Fruit fly (Drosophila melanogaster) whole organism, prepupa: ENCODE results near the gene CG18586.

ENCODE experiments used
- CG11762 ChIP-seq: fragments of 200-800 bp; sonication (Bioruptor generic); optimal IDR thresholded peaks from 3 replicates; lab custom pipeline; 2016; ENCODE audit warnings: missing biosample characterization, missing genetic modification characterization; ENCODE audit not compliant: insufficient read depth
- Eip75B ChIP-seq: fragments of 200-800 bp; sonication (Bioruptor generic); optimal IDR thresholded peaks from 3 replicates; lab custom pipeline; 2016; ENCODE audit warnings: missing biosample characterization, missing genetic modification characterization
- fkh ChIP-seq: fragments of 200-800 bp; sonication (Bioruptor generic); optimal IDR thresholded peaks from 3 replicates; lab custom pipeline; 2017; ENCODE audit warnings: missing biosample characterization, mild to moderate bottlenecking, missing genetic modification characterization, moderate library complexity

DNA sequence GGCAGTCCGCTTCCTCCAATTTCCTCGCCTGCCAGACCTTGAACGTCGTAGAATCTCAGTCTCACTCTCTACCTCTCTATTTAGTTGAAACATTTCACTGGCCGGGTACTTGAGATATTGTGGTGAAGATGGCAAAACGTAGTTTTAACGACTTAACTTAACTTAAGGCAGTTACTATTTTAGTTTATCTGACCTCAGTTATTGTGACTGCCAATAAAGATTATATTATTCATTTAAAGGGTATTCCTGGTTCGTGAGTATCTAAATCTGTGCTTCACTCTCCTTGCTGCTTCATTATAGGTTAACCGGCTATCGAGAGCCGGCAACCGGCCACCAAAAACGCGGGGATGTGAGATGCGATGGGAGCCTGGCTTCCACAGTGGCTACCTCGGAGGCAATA lies 18.0 kb upstream of the CG18586 start:
- no peak for TF ChIP-seq fkh
- no peak for TF ChIP-seq Eip75B (GFP tag; lab: Kevin White, UChicago)
- TF ChIP-seq CG11762: no peak
